Worm (Caenorhabditis elegans): ENCODE measurements around the gene Y26E6A.3.
A peak's percentile ranks its signal among the peaks of the same experiment; 100 is the strongest.

Gene Y26E6A.3

DNA sequence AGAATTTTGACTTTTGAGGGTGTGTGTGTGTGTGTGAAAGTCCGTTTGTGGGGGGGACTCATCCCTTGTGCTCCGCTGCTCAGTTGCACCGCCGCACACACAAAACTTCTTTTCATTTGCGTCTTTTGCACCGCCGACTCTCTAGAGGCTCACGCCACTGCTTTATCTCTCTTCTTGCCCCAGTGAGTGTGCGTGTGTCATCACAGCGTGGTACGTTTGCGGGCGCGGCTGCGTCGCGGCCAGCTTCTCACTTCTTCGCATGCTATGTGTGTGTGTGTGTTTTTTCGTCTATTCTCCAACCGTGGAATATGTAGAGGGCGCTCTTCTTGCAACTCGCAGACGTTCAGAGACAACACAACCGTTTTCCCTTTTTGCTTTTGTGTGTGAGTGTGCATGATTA is 35.8 kb upstream of the Y26E6A.3 start:
- TF ChIP-seq mls-2 (tag; optimal IDR thresholded peaks at IDR 0.05): peak; percentile 45
- TF ChIP-seq nhr-237 (tag; optimal IDR thresholded peaks at IDR 0.05): peak; percentile 3
- peak; percentile 30 for TF ChIP-seq unc-120 (tag; optimal IDR thresholded peaks at IDR 0.05; ENCODE audit: poor library complexity, severe bottlenecking)
- peak; percentile 21 for TF ChIP-seq mep-1 (tag; optimal IDR thresholded peaks at IDR 0.05)
- TF ChIP-seq cnd-1 (tag; optimal IDR thresholded peaks at IDR 0.05): peak; percentile 25
- peak; percentile 17 for TF ChIP-seq hlh-1 (tag; optimal IDR thresholded peaks at IDR 0.05)
- peak; percentile 3 for TF ChIP-seq ceh-43 (GFP tag; optimal IDR thresholded peaks at IDR 0.05)
- no peak for TF ChIP-seq nhr-76 (tag; optimal IDR thresholded peaks at IDR 0.05)
- TF ChIP-seq blmp-1 (tag; optimal IDR thresholded peaks at IDR 0.05): no peak
- peak; percentile 61 for TF ChIP-seq pha-4 (tag; optimal IDR thresholded peaks at IDR 0.05)
- TF ChIP-seq sptf-1 (tag; optimal IDR thresholded peaks at IDR 0.05): peak; percentile 18

ce11 chrX:13945090-13945489 is 35.3 kb upstream of the Y26E6A.3 start:
- TF ChIP-seq cnd-1 (tag; optimal IDR thresholded peaks at IDR 0.05) (no peak), ces-1 (GFP tag; optimal IDR thresholded peaks at IDR 0.05) (peak; percentile 33), pha-4 (tag; optimal IDR thresholded peaks at IDR 0.05) (peak; percentile 73)

DNA sequence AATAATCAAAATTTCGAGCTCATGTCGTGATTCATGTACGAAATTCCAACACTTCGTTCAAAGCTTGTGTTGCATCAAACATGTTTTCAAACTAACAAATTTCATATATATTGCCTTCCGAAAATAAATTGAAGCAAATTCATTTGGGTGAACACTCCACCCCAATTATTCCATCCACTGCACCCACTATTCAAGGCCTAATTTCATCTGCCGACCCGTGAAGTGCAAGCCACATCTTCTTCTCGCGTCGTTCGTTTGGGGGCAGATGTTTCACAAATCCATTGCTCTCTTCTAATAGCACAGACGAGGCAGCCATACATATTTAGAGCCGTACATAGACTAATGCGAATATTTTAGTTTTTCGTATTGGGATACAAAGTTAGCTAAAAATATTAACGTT is 34.4 kb upstream of the Y26E6A.3 start:
- TF ChIP-seq blmp-1 (tag; optimal IDR thresholded peaks at IDR 0.05): no peak
- TF ChIP-seq unc-120 (tag; optimal IDR thresholded peaks at IDR 0.05; ENCODE audit: poor library complexity, severe bottlenecking): no peak
- TF ChIP-seq mep-1 (tag; optimal IDR thresholded peaks at IDR 0.05): peak; percentile 9
- TF ChIP-seq ceh-43 (GFP tag; optimal IDR thresholded peaks at IDR 0.05): no peak
- TF ChIP-seq ces-1 (GFP tag; optimal IDR thresholded peaks at IDR 0.05): peak; percentile 98
- TF ChIP-seq lin-32 (GFP tag; optimal IDR thresholded peaks at IDR 0.05): no peak
- TF ChIP-seq cnd-1 (tag; optimal IDR thresholded peaks at IDR 0.05): peak; percentile 18

DNA sequence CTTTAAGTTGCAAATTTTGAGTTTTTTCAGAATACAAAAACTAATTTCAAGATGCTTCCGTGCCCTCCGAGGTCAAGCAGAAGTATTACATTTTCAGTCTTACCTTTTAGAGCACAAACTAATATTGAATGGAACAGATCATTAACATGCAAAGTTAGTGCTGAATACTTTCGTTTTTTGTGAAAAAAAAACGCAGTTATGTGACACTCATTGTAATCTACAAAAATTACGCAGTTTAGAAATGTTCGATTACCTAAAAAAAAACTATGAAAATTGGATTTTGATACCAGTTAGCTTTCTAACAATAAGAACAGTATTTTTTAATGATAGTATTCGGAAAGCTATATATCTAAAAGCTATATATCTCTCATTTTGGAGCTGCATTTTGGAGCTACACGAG is 32.1 kb upstream of the Y26E6A.3 start:
- no peak for TF ChIP-seq ztf-11 (tag; optimal IDR thresholded peaks at IDR 0.05)

- no peak for TF ChIP-seq ces-1 (GFP tag; optimal IDR thresholded peaks at IDR 0.05)
- peak; percentile 55 for TF ChIP-seq ham-2 (GFP tag; optimal IDR thresholded peaks at IDR 0.05)
- no peak for TF ChIP-seq hlh-1 (tag; optimal IDR thresholded peaks at IDR 0.05)
- TF ChIP-seq ztf-11 (tag; optimal IDR thresholded peaks at IDR 0.05): no peak
- peak; percentile 90 for TF ChIP-seq unc-62 (GFP tag; optimal IDR thresholded peaks at IDR 0.05)
- TF ChIP-seq unc-120 (tag; optimal IDR thresholded peaks at IDR 0.05; ENCODE audit: poor library complexity, severe bottlenecking): no peak
- peak; percentile 34 for TF ChIP-seq elt-1 (tag; optimal IDR thresholded peaks at IDR 0.05; ENCODE audit: borderline replicate concordance, insufficient read depth)
- TF ChIP-seq M03D4.4 (tag; optimal IDR thresholded peaks at IDR 0.05): no peak
- no peak for TF ChIP-seq lin-32 (GFP tag; optimal IDR thresholded peaks at IDR 0.05)
- TF ChIP-seq nhr-2 (tag; optimal IDR thresholded peaks at IDR 0.05): no peak
- TF ChIP-seq elt-3 (tag; optimal IDR thresholded peaks at IDR 0.05): no peak
- TF ChIP-seq lsy-2 (tag; optimal IDR thresholded peaks at IDR 0.05): no peak
Measured at ce11 chrX:13941296-13941695, 31.5 kb upstream of the Y26E6A.3 start.

DNA sequence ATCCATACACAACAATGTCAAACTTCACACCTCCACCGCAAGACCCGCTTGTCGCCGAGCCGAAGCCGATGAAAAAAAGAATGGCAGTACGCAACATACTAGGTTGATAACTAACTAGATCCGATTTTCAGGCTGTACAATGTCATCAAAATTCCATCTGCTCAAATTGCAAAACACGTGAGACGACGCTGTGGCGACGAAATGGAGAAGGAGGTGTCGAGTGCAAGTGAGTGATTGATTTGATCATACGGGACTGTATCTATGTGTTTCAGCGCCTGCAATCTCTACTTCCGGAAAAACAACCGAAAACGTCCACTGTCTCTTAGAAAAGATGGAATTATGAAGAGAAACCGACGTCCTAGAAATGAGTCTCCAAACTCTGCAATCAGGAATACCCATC is 30.5 kb upstream of the Y26E6A.3 start:
- no peak for TF ChIP-seq elt-1 (tag; optimal IDR thresholded peaks at IDR 0.05; ENCODE audit: borderline replicate concordance, insufficient read depth)
- no peak for TF ChIP-seq elt-3 (tag; optimal IDR thresholded peaks at IDR 0.05)
- no peak for TF ChIP-seq unc-120 (tag; optimal IDR thresholded peaks at IDR 0.05; ENCODE audit: poor library complexity, severe bottlenecking)
- TF ChIP-seq cnd-1 (tag; optimal IDR thresholded peaks at IDR 0.05): no peak
- TF ChIP-seq mab-5 (tag; optimal IDR thresholded peaks at IDR 0.05): no peak
- no peak for TF ChIP-seq ceh-43 (GFP tag; optimal IDR thresholded peaks at IDR 0.05)
- no peak for TF ChIP-seq nhr-12 (tag; optimal IDR thresholded peaks at IDR 0.05)
- no peak for TF ChIP-seq nhr-237 (tag; optimal IDR thresholded peaks at IDR 0.05)
- no peak for TF ChIP-seq bed-3 (GFP tag; optimal IDR thresholded peaks at IDR 0.05)
- no peak for TF ChIP-seq mep-1 (tag; optimal IDR thresholded peaks at IDR 0.05)
- no peak for TF ChIP-seq sptf-1 (tag; optimal IDR thresholded peaks at IDR 0.05)

- no peak for TF ChIP-seq snpc-4 (tag; optimal IDR thresholded peaks at IDR 0.05)
- peak; percentile 30 for TF ChIP-seq elt-3 (tag; optimal IDR thresholded peaks at IDR 0.05)
- no peak for TF ChIP-seq drap-1 (GFP tag; optimal IDR thresholded peaks at IDR 0.05)
- TF ChIP-seq bed-3 (GFP tag; optimal IDR thresholded peaks at IDR 0.05): no peak
- TF ChIP-seq lin-13 (tag; optimal IDR thresholded peaks at IDR 0.05): no peak
Measured at ce11 chrX:13939388-13939787, 29.6 kb upstream of the Y26E6A.3 start.
